Fruit fly (Drosophila melanogaster) whole organism, embryonic: Measurements from ENCODE around the gene CG42814.

Source experiments
- BEAF-32 ChIP-seq: fragments of 200-800 bp; sonication (Bioruptor generic); optimal IDR thresholded peaks from 3 replicates; lab custom pipeline; 2017; ENCODE audit warnings: missing biosample characterization, missing genetic modification characterization, mild to moderate bottlenecking, moderate library complexity, missing genetic modification reagents
- CG10209 ChIP-seq: fragments of 200-800 bp; sonication (Bioruptor generic); optimal IDR thresholded peaks from 3 replicates; lab custom pipeline; 2017; ENCODE audit warnings: missing biosample characterization, mild to moderate bottlenecking, missing genetic modification characterization, missing genetic modification reagents
- CG1024 ChIP-seq: fragments of 200-800 bp; sonication (Bioruptor generic); IDR thresholded peaks from 2 replicates; pipeline ENCODE4 v1.3.6; 2022; ENCODE audit warnings: missing biosample characterization, missing genetic modification characterization
- CG10267 ChIP-seq: fragments of 200-800 bp; sonication (Bioruptor generic); optimal IDR thresholded peaks from 2 replicates; lab custom pipeline; 2018; ENCODE audit warnings: missing biosample characterization, mild to moderate bottlenecking, missing genetic modification characterization, moderate library complexity
- CG10274 ChIP-seq: fragments of 200-800 bp; sonication (Bioruptor generic); optimal IDR thresholded peaks from 3 replicates; lab custom pipeline; 2017; ENCODE audit warnings: missing biosample characterization, mild to moderate bottlenecking, missing genetic modification characterization
- CG10366 ChIP-seq: fragments of 200-800 bp; sonication (Bioruptor generic); IDR thresholded peaks from 2 replicates; pipeline ENCODE4 v1.3.6; 2022; ENCODE audit warnings: missing biosample characterization, missing genetic modification characterization
- CG13287 ChIP-seq: fragments of 200-800 bp; sonication (Bioruptor generic); IDR thresholded peaks from 2 replicates; pipeline ENCODE4 v1.3.6; 2022; ENCODE audit warnings: missing biosample characterization, missing genetic modification characterization; ENCODE audit not compliant: partially characterized antibody
- CG14014 ChIP-seq: fragments of 200-800 bp; sonication (Bioruptor generic); IDR thresholded peaks from 2 replicates; pipeline ENCODE4 v1.3.6; 2022; ENCODE audit warnings: missing biosample characterization, missing genetic modification characterization
- CG1647 ChIP-seq: fragments of 200-800 bp; sonication (Bioruptor generic); optimal IDR thresholded peaks from 3 replicates; lab custom pipeline; 2016; ENCODE audit warnings: missing biosample characterization, missing genetic modification characterization
- CG17186 ChIP-seq: fragments of 200-800 bp; sonication (Bioruptor generic); optimal IDR thresholded peaks from 3 replicates; lab custom pipeline; 2017; ENCODE audit warnings: missing biosample characterization, missing genetic modification reagents, missing genetic modification characterization
- CG2712 ChIP-seq: fragments of 200-800 bp; optimal IDR thresholded peaks from 3 replicates; lab custom pipeline; 2019; ENCODE audit warnings: missing biosample characterization, mild to moderate bottlenecking, missing genetic modification characterization, moderate library complexity
- CG31441 ChIP-seq: fragments of 200-800 bp; sonication (Bioruptor generic); IDR thresholded peaks from 2 replicates; pipeline ENCODE4 v1.3.6; 2022; ENCODE audit warnings: missing biosample characterization, missing genetic modification characterization
- CG33557 ChIP-seq: fragments of 200-800 bp; sonication (Bioruptor generic); optimal IDR thresholded peaks from 2 replicates; lab custom pipeline; 2019; ENCODE audit warnings: missing biosample characterization, mild to moderate bottlenecking, missing genetic modification characterization, moderate library complexity
- CG34376 ChIP-seq: fragments of 200-800 bp; sonication (Bioruptor generic); optimal IDR thresholded peaks from 2 replicates; lab custom pipeline; 2018; ENCODE audit warnings: missing biosample characterization, mild to moderate bottlenecking, missing genetic modification characterization
- CG4360 ChIP-seq: fragments of 200-800 bp; sonication (Bioruptor generic); IDR thresholded peaks from 2 replicates; pipeline ENCODE4 v1.3.6; 2022; ENCODE audit warnings: missing biosample characterization, missing genetic modification characterization
- CG4617 ChIP-seq: fragments of 200-800 bp; sonication (Bioruptor generic); optimal IDR thresholded peaks from 3 replicates; lab custom pipeline; 2016; ENCODE audit warnings: missing biosample characterization, missing genetic modification characterization, borderline replicate concordance
- CG6272 ChIP-seq: fragments of 200-800 bp; sonication (Bioruptor generic); IDR thresholded peaks from 2 replicates; pipeline ENCODE4 v1.3.6; 2022; ENCODE audit warnings: missing biosample characterization, missing genetic modification characterization
- CG9797 ChIP-seq: fragments of 200-800 bp; sonication (Bioruptor generic); optimal IDR thresholded peaks from 3 replicates; lab custom pipeline; 2018; ENCODE audit warnings: missing biosample characterization, mild to moderate bottlenecking, missing genetic modification characterization
- Chrac-16 ChIP-seq: fragments of 200-800 bp; sonication (Bioruptor generic); optimal IDR thresholded peaks from 3 replicates; lab custom pipeline; 2016; ENCODE audit warnings: missing biosample characterization, missing genetic modification characterization
- Deaf1 ChIP-seq: fragments of 200-800 bp; optimal IDR thresholded peaks from 3 replicates; lab custom pipeline; 2019; ENCODE audit warnings: missing biosample characterization, mild to moderate bottlenecking, missing genetic modification characterization, moderate library complexity
- Dfd ChIP-seq, 2 experiments: fragments of >200 bp; optimal IDR thresholded peaks; 2 replicates each; lab custom pipeline; 2017; ENCODE audit warnings: missing biosample characterization in 2 of 2, missing genetic modification characterization in 2 of 2
- Drgx ChIP-seq: fragments of 200-800 bp; sonication (Bioruptor generic); IDR thresholded peaks from 2 replicates; pipeline ENCODE4 v1.3.6; 2022; ENCODE audit warnings: missing biosample characterization, missing genetic modification characterization
- Gug ChIP-seq: fragments of 200-800 bp; sonication (Bioruptor generic); IDR thresholded peaks from 4 replicates; pipeline ENCODE4 v1.3.6; 2022; ENCODE audit warnings: missing biosample characterization, missing genetic modification characterization
- Hand ChIP-seq: fragments of 200-800 bp; sonication (Bioruptor generic); optimal IDR thresholded peaks from 2 replicates; lab custom pipeline; 2017; ENCODE audit warnings: mild to moderate bottlenecking, missing biosample characterization, missing genetic modification reagents, missing genetic modification characterization
- Nf-YB ChIP-seq: fragments of 200-800 bp; sonication (Bioruptor generic); optimal IDR thresholded peaks from 3 replicates; lab custom pipeline; 2019; ENCODE audit warnings: missing biosample characterization, mild to moderate bottlenecking, missing genetic modification characterization, moderate library complexity
- Oli ChIP-seq: fragments of 200-800 bp; sonication (Bioruptor generic); optimal IDR thresholded peaks from 2 replicates; lab custom pipeline; 2018; ENCODE audit warnings: missing biosample characterization, mild to moderate bottlenecking, missing genetic modification characterization, moderate library complexity
- Sox100B ChIP-seq: fragments of 200-800 bp; sonication (Bioruptor generic); optimal IDR thresholded peaks from 3 replicates; lab custom pipeline; 2018; ENCODE audit warnings: missing biosample characterization, mild to moderate bottlenecking, missing genetic modification characterization
- Spps ChIP-seq: fragments of 200-800 bp; sonication (Bioruptor generic); optimal IDR thresholded peaks from 2 replicates; lab custom pipeline; 2018; ENCODE audit warnings: missing biosample characterization, mild to moderate bottlenecking, missing genetic modification characterization
- ato ChIP-seq: fragments of 200-800 bp; sonication (Bioruptor generic); IDR thresholded peaks from 2 replicates; pipeline ENCODE4 v1.3.6; 2022; ENCODE audit warnings: missing biosample characterization, missing genetic modification characterization; ENCODE audit not compliant: partially characterized antibody
- az2 ChIP-seq: fragments of 200-800 bp; sonication (Bioruptor generic); optimal IDR thresholded peaks from 3 replicates; lab custom pipeline; 2016; ENCODE audit warnings: missing biosample characterization, missing genetic modification characterization
- chinmo ChIP-seq: fragments of 200-800 bp; sonication (Bioruptor generic); IDR thresholded peaks from 4 replicates; pipeline ENCODE4 v1.3.6; 2022; ENCODE audit warnings: missing biosample characterization, missing genetic modification characterization; ENCODE audit not compliant: partially characterized antibody
- ems ChIP-seq: fragments of 200-800 bp; sonication (Bioruptor generic); optimal IDR thresholded peaks from 3 replicates; lab custom pipeline; 2016; ENCODE audit warnings: missing biosample characterization, missing genetic modification characterization
- fd96Cb ChIP-seq: fragments of 200-800 bp; sonication (Bioruptor generic); optimal IDR thresholded peaks from 2 replicates; lab custom pipeline; 2018; ENCODE audit warnings: missing biosample characterization, mild to moderate bottlenecking, missing genetic modification characterization, moderate library complexity
- gro ChIP-seq: fragments of 200-800 bp; sonication (Bioruptor generic); optimal IDR thresholded peaks from 2 replicates; lab custom pipeline; 2016; ENCODE audit warnings: missing biosample characterization, missing genetic modification characterization
- kni ChIP-seq: fragments of 200-800 bp; sonication (Bioruptor generic); optimal IDR thresholded peaks from 3 replicates; lab custom pipeline; 2017; ENCODE audit warnings: mild to moderate bottlenecking, missing biosample characterization, missing genetic modification reagents, missing genetic modification characterization
- lilli ChIP-seq: fragments of 200-800 bp; sonication (Bioruptor generic); optimal IDR thresholded peaks from 3 replicates; lab custom pipeline; 2016; ENCODE audit warnings: missing biosample characterization, missing genetic modification characterization
- mld ChIP-seq: fragments of 200-800 bp; sonication (Bioruptor generic); IDR thresholded peaks from 3 replicates; pipeline ENCODE4 v1.3.6; 2022; ENCODE audit warnings: missing biosample characterization, missing genetic modification characterization; ENCODE audit not compliant: partially characterized antibody
- psq ChIP-seq: fragments of 200-800 bp; sonication (Bioruptor generic); optimal IDR thresholded peaks from 2 replicates; lab custom pipeline; 2017; ENCODE audit warnings: missing biosample characterization, missing genetic modification characterization
- pzg ChIP-seq: fragments of 200-800 bp; sonication (Bioruptor generic); optimal IDR thresholded peaks from 3 replicates; lab custom pipeline; 2018; ENCODE audit warnings: missing biosample characterization, mild to moderate bottlenecking, missing genetic modification characterization, moderate library complexity
- sc ChIP-seq, 3 experiments: fragments of >200 bp in 2 of 3; fragments of 200-800 bp in 1 of 3; sonication (Bioruptor generic) in 1 of 3; optimal IDR thresholded peaks; 2 replicates in 2 of 3; 3 replicates in 1 of 3; lab custom pipeline; 2017; ENCODE audit warnings: mild to moderate bottlenecking in 1 of 3, missing biosample characterization in 1 of 3, missing genetic modification characterization in 1 of 3, missing genetic modification reagents in 1 of 3
- schlank ChIP-seq: fragments of 200-800 bp; sonication (Bioruptor generic); optimal IDR thresholded peaks from 2 replicates; lab custom pipeline; 2018; ENCODE audit warnings: missing biosample characterization, mild to moderate bottlenecking, missing genetic modification characterization
- scrt ChIP-seq: fragments of 200-800 bp; sonication (Bioruptor generic); optimal IDR thresholded peaks from 2 replicates; lab custom pipeline; 2018; ENCODE audit warnings: missing biosample characterization, mild to moderate bottlenecking, missing genetic modification characterization, moderate library complexity
- tap ChIP-seq: fragments of 200-800 bp; optimal IDR thresholded peaks from 3 replicates; lab custom pipeline; 2019; ENCODE audit warnings: missing biosample characterization, mild to moderate bottlenecking, missing genetic modification characterization, moderate library complexity
- usp ChIP-seq: fragments of >200 bp; optimal IDR thresholded peaks from 2 replicates; lab custom pipeline; 2017; ENCODE audit warnings: missing biosample characterization, missing genetic modification characterization
- vnd ChIP-seq: fragments of 200-800 bp; sonication (Bioruptor generic); IDR thresholded peaks from 3 replicates; pipeline ENCODE4 v1.3.6; 2022; ENCODE audit warnings: missing biosample characterization, missing genetic modification characterization; ENCODE audit not compliant: partially characterized antibody
- z ChIP-seq: fragments of 200-800 bp; sonication (Bioruptor generic); IDR thresholded peaks from 3 replicates; pipeline ENCODE4 v1.3.6; 2022; ENCODE audit warnings: missing biosample characterization, missing genetic modification characterization
- zfh1 ChIP-seq: fragments of 200-800 bp; sonication (Bioruptor generic); IDR thresholded peaks from 3 replicates; pipeline ENCODE4 v1.3.6; 2022; ENCODE audit warnings: missing biosample characterization, missing genetic modification characterization

Gene CG42814

DNA sequence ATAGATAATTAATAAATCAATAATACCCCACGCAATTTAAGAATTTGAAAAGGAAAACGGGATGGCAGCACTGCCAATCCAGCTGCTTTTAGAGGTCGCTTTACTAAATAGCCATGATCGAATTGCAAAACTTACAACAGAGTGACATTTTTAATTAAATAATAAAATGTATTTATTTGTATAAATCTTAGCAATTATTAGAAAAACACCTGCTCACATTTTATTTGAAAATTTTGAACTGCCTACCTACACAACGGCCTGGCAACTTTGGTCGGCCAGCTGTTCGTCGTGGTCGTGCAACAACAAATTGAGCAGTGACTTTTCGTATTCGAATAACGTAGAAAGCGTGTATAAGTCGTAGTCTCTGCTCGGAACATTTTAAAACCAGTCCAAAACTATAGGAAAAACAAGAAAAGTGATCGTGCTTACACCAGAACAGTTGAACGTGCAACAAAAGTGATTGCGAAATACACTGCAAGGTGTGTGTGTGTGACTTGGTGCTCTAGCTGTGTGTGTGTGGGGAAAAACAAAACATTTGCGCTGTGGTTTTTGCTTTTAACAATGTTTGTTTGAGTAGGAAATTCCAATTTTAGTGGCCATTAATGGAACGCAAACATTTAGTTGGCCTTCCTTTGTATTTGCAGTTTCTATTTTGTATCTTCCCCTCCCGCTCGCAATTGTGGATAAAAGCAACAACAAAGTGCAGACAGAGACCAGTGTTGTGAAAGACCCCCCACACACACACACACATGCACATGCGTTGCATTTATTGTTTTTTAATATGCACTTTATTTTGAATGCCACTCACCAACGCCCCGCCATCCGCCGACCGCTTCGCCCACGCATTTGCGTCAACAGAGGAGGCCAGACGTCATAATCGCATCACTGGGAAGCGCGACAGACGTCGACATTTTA lies 45.5 kb upstream of the CG42814 start, which contains the start of gene CG5938 (continued):
- TF ChIP-seq kni (GFP tag; lab: Kevin White, UChicago) (no peak), Chrac-16 (no peak), schlank (tag; lab: Kevin White, UChicago) (no peak), CG13287 (GFP tag; lab: Robert Waterston, UW) (peak; percentile 35; the same call in 1 of the 2 replicates), CG10366 (0 out of 2 replicates have a peak, but pooled peaks have one; percentile 10), Sox100B (GFP tag; lab: Kevin White, UChicago) (peak; percentile 19), Oli (tag; lab: Kevin White, UChicago) (no peak), Dfd (GFP tag; optimal IDR thresholded peaks at IDR 0.05; lab: Kevin White, UChicago) (no peak), gro (GFP tag; lab: Kevin White, UChicago) (no peak), sc (optimal IDR thresholded peaks at IDR 0.05; lab: Kevin White, UChicago) (no peak), sc (GFP tag; optimal IDR thresholded peaks at IDR 0.05; lab: Kevin White, UChicago) (no peak), CG17186 (GFP tag; lab: Kevin White, UChicago) (no peak), Deaf1 (tag; lab: Kevin White, UChicago) (peak; percentile 35), CG4360 (GFP tag; lab: Robert Waterston, UW) (peak; percentile 62), BEAF-32 (GFP tag; lab: Kevin White, UChicago) (peak; percentile 25), CG34376 (GFP tag; lab: Kevin White, UChicago) (peak; percentile 8), zfh1 (GFP tag; lab: Robert Waterston, UW) (peak; percentile 27; the same call in 1 of the 3 replicates), CG10267 (tag; lab: Kevin White, UChicago) (peak; percentile 79), mld (GFP tag; lab: Robert Waterston, UW) (no peak), tap (tag; lab: Kevin White, UChicago) (peak; percentile 40), Drgx (GFP tag; lab: Robert Waterston, UW) (peak; percentile 59; the same call in 1 of the 2 replicates), CG10209 (GFP tag; lab: Kevin White, UChicago) (peak; percentile 8), z (GFP tag; lab: Robert Waterston, UW) (no peak), CG33557 (GFP tag; lab: Kevin White, UChicago) (no peak), usp (GFP tag; lab: Kevin White, UChicago) (no peak), CG1024 (GFP tag; lab: Robert Waterston, UW) (no peak), ato (GFP tag; lab: Robert Waterston, UW) (no peak), lilli (GFP tag; lab: Kevin White, UChicago) (peak; percentile 27), CG6272 (no peak), az2 (GFP tag; lab: Kevin White, UChicago) (peak; percentile 15), scrt (peak; percentile 13), pzg (GFP tag; lab: Kevin White, UChicago) (peak; percentile 32), ems (GFP tag; lab: Kevin White, UChicago) (no peak), CG31441 (GFP tag; lab: Robert Waterston, UW) (peak; percentile 50; the same call in 1 of the 2 replicates), CG10274 (GFP tag; lab: Kevin White, UChicago) (no peak), vnd (GFP tag; lab: Robert Waterston, UW) (no peak), Nf-YB (no peak), Spps (no peak), psq (no peak), Gug (GFP tag; lab: Robert Waterston, UW) (0 out of 4 replicates have a peak, but pooled peaks have one; percentile 9), fd96Cb (tag; lab: Kevin White, UChicago) (no peak), chinmo (GFP tag; lab: Robert Waterston, UW) (peak; percentile 90; the same call in 3 of the 4 replicates), CG4617 (GFP tag; lab: Kevin White, UChicago) (peak; percentile 90), CG14014 (no peak), CG2712 (peak; percentile 50), CG1647 (GFP tag; lab: Kevin White, UChicago) (no peak), Hand (GFP tag; lab: Kevin White, UChicago) (no peak), CG9797 (GFP tag; lab: Kevin White, UChicago) (peak; percentile 13)
